Worm (Caenorhabditis elegans) whole organism, early embryonic: ENCODE measurements around the gene sftb-2.

Experiments used
- B0310.2 ChIP-seq: sonication (generic microtip); optimal IDR thresholded peaks from 2 replicates; lab custom pipeline; 2016; ENCODE audit warnings: mild to moderate bottlenecking, missing genetic modification characterization, missing compliant biosample characterization
- F13C5.2 ChIP-seq: sonication (generic microtip); optimal IDR thresholded peaks from 2 replicates; lab custom pipeline; 2017; ENCODE audit warnings: mild to moderate bottlenecking, missing genetic modification characterization, inconsistent platforms, missing compliant biosample characterization
- ama-1 ChIP-seq: fragments of 150-350 bp; optimal IDR thresholded peaks from 2 replicates; lab custom pipeline; 2014
- ceh-36 ChIP-seq: sonication (generic microtip); optimal IDR thresholded peaks from 2 replicates; lab custom pipeline; 2016; ENCODE audit warnings: missing genetic modification characterization, inconsistent platforms, missing compliant biosample characterization
- ets-7 ChIP-seq: sonication (generic microtip); optimal IDR thresholded peaks from 2 replicates; lab custom pipeline; 2016; ENCODE audit warnings: missing genotype, missing genetic modification characterization, missing compliant biosample characterization
- hmbx-1 ChIP-seq: sonication (generic microtip); optimal IDR thresholded peaks from 2 replicates; lab custom pipeline; 2016; ENCODE audit warnings: mild to moderate bottlenecking, missing genetic modification characterization, missing compliant biosample characterization
- hmg-4 ChIP-seq: fragments of 200-800 bp; sonication (Bioruptor generic); optimal IDR thresholded peaks from 2 replicates; lab custom pipeline; 2018; ENCODE audit warnings: mild to moderate bottlenecking, missing genetic modification characterization, missing compliant biosample characterization
- hnd-1 ChIP-seq: sonication (generic microtip); optimal IDR thresholded peaks from 2 replicates; lab custom pipeline; 2016; ENCODE audit warnings: missing genetic modification characterization, missing compliant biosample characterization
- pes-1 ChIP-seq: fragments of 200-800 bp; sonication (Bioruptor generic); IDR thresholded peaks from 2 replicates; pipeline ENCODE4 v1.3.6; 2022; ENCODE audit warnings: missing genetic modification reagents, missing genetic modification characterization, missing compliant biosample characterization
- tbx-11 ChIP-seq: fragments of 200-800 bp; sonication (Bioruptor generic); IDR thresholded peaks from 2 replicates; pipeline ENCODE4 v1.3.6; 2022; ENCODE audit warnings: missing genetic modification characterization, missing compliant biosample characterization
- tbx-37 ChIP-seq: fragments of 200-800 bp; sonication (Bioruptor generic); conservative IDR thresholded peaks from 2 replicates; pipeline ENCODE4 v1.3.6; 2022; ENCODE audit warnings: missing genetic modification reagents, missing genetic modification characterization, missing compliant biosample characterization

ce11 chrV:173437-173836, 45.4 kb downstream of the sftb-2 start:
- no peak for TF ChIP-seq ama-1 (lab: Kevin White, UChicago)
- TF ChIP-seq tbx-11 (GFP tag; lab: Robert Waterston, UW) = no peak
- no peak for TF ChIP-seq pes-1 (GFP tag; lab: Robert Waterston, UW)
- no peak for TF ChIP-seq F13C5.2 (tag; lab: Kevin White, UChicago)
- no peak for TF ChIP-seq hmbx-1 (tag; lab: Kevin White, UChicago)
- TF ChIP-seq hmg-4 = no peak
- TF ChIP-seq ceh-36 (tag; lab: Kevin White, UChicago) = no peak
- no peak for TF ChIP-seq hnd-1
- no peak for TF ChIP-seq tbx-37 (GFP tag; lab: Robert Waterston, UW)
- no peak for TF ChIP-seq ets-7
- TF ChIP-seq B0310.2 (tag; lab: Kevin White, UChicago) = no peak
